Fruit fly (Drosophila melanogaster) whole organism, embryonic: Measurements from ENCODE around the gene CG1640.
A peak's percentile ranks its signal among the peaks of the same experiment; 100 is the strongest.

Experiments used
- Atf-2 ChIP-seq: fragments of 200-800 bp; sonication (Bioruptor generic); optimal IDR thresholded peaks from 2 replicates; lab custom pipeline; 2016; ENCODE audit warnings: missing biosample characterization, missing genetic modification characterization
- CG10462 ChIP-seq: fragments of 200-800 bp; sonication (Bioruptor generic); optimal IDR thresholded peaks from 2 replicates; lab custom pipeline; 2016; ENCODE audit warnings: missing biosample characterization, missing genetic modification characterization
- CG11696 ChIP-seq: fragments of 200-800 bp; sonication (Bioruptor generic); IDR thresholded peaks from 2 replicates; pipeline ENCODE4 v1.3.6; 2022; ENCODE audit warnings: missing biosample characterization, missing genetic modification characterization
- CG12219 ChIP-seq: fragments of 200-800 bp; sonication (Bioruptor generic); optimal IDR thresholded peaks from 3 replicates; lab custom pipeline; 2018; ENCODE audit warnings: missing biosample characterization, mild to moderate bottlenecking, missing genetic modification characterization
- CG12299 ChIP-seq: fragments of 200-800 bp; sonication (Bioruptor generic); optimal IDR thresholded peaks from 2 replicates; lab custom pipeline; 2018; ENCODE audit warnings: missing biosample characterization, mild to moderate bottlenecking, missing genetic modification characterization
- CG13296 ChIP-seq: fragments of 200-800 bp; sonication (Bioruptor generic); optimal IDR thresholded peaks from 3 replicates; lab custom pipeline; 2018; ENCODE audit warnings: missing biosample characterization, mild to moderate bottlenecking, missing genetic modification characterization
- CG13624 ChIP-seq: fragments of 200-800 bp; sonication (Bioruptor generic); optimal IDR thresholded peaks from 2 replicates; lab custom pipeline; 2016; ENCODE audit warnings: missing biosample characterization, missing genetic modification characterization
- CG14710 ChIP-seq: fragments of 200-800 bp; sonication (Bioruptor generic); optimal IDR thresholded peaks from 3 replicates; lab custom pipeline; 2019; ENCODE audit warnings: missing biosample characterization, mild to moderate bottlenecking, missing genetic modification characterization, moderate library complexity
- CG14965 ChIP-seq: fragments of 200-800 bp; sonication (Bioruptor generic); optimal IDR thresholded peaks from 2 replicates; lab custom pipeline; 2016; ENCODE audit warnings: missing biosample characterization, missing genetic modification characterization, borderline replicate concordance
- CG16815 ChIP-seq: fragments of 200-800 bp; sonication (Bioruptor generic); optimal IDR thresholded peaks from 3 replicates; lab custom pipeline; 2017; ENCODE audit warnings: missing biosample characterization, mild to moderate bottlenecking, missing genetic modification characterization
- CG16863 ChIP-seq: fragments of 200-800 bp; sonication (Bioruptor generic); optimal IDR thresholded peaks from 3 replicates; lab custom pipeline; 2016; ENCODE audit warnings: missing biosample characterization, missing genetic modification characterization
- CG17359 ChIP-seq: fragments of 200-800 bp; sonication (Bioruptor generic); optimal IDR thresholded peaks from 3 replicates; lab custom pipeline; 2018; ENCODE audit warnings: missing biosample characterization, mild to moderate bottlenecking, missing genetic modification characterization, moderate library complexity
- CG30020 ChIP-seq: fragments of 200-800 bp; optimal IDR thresholded peaks from 2 replicates; lab custom pipeline; 2019; ENCODE audit warnings: missing biosample characterization, mild to moderate bottlenecking, missing genetic modification characterization, moderate library complexity
- CG30403 ChIP-seq: fragments of 200-800 bp; sonication (Bioruptor generic); optimal IDR thresholded peaks from 3 replicates; lab custom pipeline; 2016; ENCODE audit warnings: missing biosample characterization, missing genetic modification characterization
- CG32532 ChIP-seq: fragments of 200-800 bp; sonication (Bioruptor generic); IDR thresholded peaks from 2 replicates; pipeline ENCODE4 v1.3.6; 2022; ENCODE audit warnings: missing biosample characterization, missing genetic modification characterization
- CG32772 ChIP-seq: fragments of 200-800 bp; sonication (Bioruptor generic); IDR thresholded peaks from 2 replicates; pipeline ENCODE4 v1.3.6; 2022; ENCODE audit warnings: missing biosample characterization, missing genetic modification characterization
- CG3407 ChIP-seq: fragments of 200-800 bp; sonication (Bioruptor generic); optimal IDR thresholded peaks from 2 replicates; lab custom pipeline; 2018; ENCODE audit warnings: missing biosample characterization, mild to moderate bottlenecking, missing genetic modification characterization
- CG6272 ChIP-seq: fragments of 200-800 bp; sonication (Bioruptor generic); IDR thresholded peaks from 2 replicates; pipeline ENCODE4 v1.3.6; 2022; ENCODE audit warnings: missing biosample characterization, missing genetic modification characterization
- CG8924 ChIP-seq: fragments of 200-800 bp; optimal IDR thresholded peaks from 3 replicates; lab custom pipeline; 2019; ENCODE audit warnings: missing biosample characterization, mild to moderate bottlenecking, missing genetic modification characterization, moderate library complexity
- CG9437 ChIP-seq: fragments of 200-800 bp; sonication (Bioruptor generic); optimal IDR thresholded peaks from 2 replicates; lab custom pipeline; 2018; ENCODE audit warnings: missing biosample characterization, mild to moderate bottlenecking, missing genetic modification characterization
- CG9932 ChIP-seq: fragments of 200-800 bp; sonication (Bioruptor generic); IDR thresholded peaks from 2 replicates; pipeline ENCODE4 v1.3.6; 2022; ENCODE audit warnings: missing biosample characterization, missing genetic modification characterization
- Dll ChIP-seq: fragments of 200-800 bp; sonication (Bioruptor generic); IDR thresholded peaks from 4 replicates; pipeline ENCODE4 v1.3.6; 2022; ENCODE audit warnings: missing biosample characterization, missing genetic modification characterization; ENCODE audit not compliant: partially characterized antibody
- Fer2 ChIP-seq: fragments of 200-800 bp; sonication (Bioruptor generic); optimal IDR thresholded peaks from 2 replicates; lab custom pipeline; 2018; ENCODE audit warnings: missing biosample characterization, mild to moderate bottlenecking, missing genetic modification characterization, moderate library complexity
- Optix ChIP-seq: fragments of 200-800 bp; sonication (Bioruptor generic); IDR thresholded peaks from 3 replicates; pipeline ENCODE4 v1.3.6; 2022; ENCODE audit warnings: missing biosample characterization, missing genetic modification characterization
- Sox100B ChIP-seq: fragments of 200-800 bp; sonication (Bioruptor generic); optimal IDR thresholded peaks from 3 replicates; lab custom pipeline; 2018; ENCODE audit warnings: missing biosample characterization, mild to moderate bottlenecking, missing genetic modification characterization
- Ssrp ChIP-seq: fragments of 200-800 bp; sonication (Bioruptor generic); optimal IDR thresholded peaks from 2 replicates; lab custom pipeline; 2018; ENCODE audit warnings: missing biosample characterization, mild to moderate bottlenecking, missing genetic modification characterization, moderate library complexity
- YL-1 ChIP-seq: fragments of 200-800 bp; sonication (Bioruptor generic); optimal IDR thresholded peaks from 3 replicates; lab custom pipeline; 2017; ENCODE audit warnings: missing biosample characterization, mild to moderate bottlenecking, missing genetic modification characterization
- crp ChIP-seq, 2 experiments: fragments of 200-800 bp; sonication (Bioruptor generic); optimal IDR thresholded peaks; 2 replicates in 1 of 2; 3 replicates in 1 of 2; lab custom pipeline; 2017; ENCODE audit warnings: missing biosample characterization in 2 of 2, missing genetic modification characterization in 2 of 2, mild to moderate bottlenecking in 1 of 2, moderate library complexity in 1 of 2
- danr ChIP-seq: fragments of 200-800 bp; sonication (Bioruptor generic); IDR thresholded peaks from 2 replicates; pipeline ENCODE4 v1.3.6; 2022; ENCODE audit warnings: missing biosample characterization, missing genetic modification characterization
- dimm ChIP-seq: fragments of 200-800 bp; sonication (Bioruptor generic); IDR thresholded peaks from 2 replicates; pipeline ENCODE4 v1.3.6; 2022; ENCODE audit warnings: missing biosample characterization, missing genetic modification characterization
- emc ChIP-seq: fragments of 200-800 bp; sonication (Bioruptor generic); optimal IDR thresholded peaks from 2 replicates; lab custom pipeline; 2016; ENCODE audit warnings: missing biosample characterization, missing genetic modification characterization
- ems ChIP-seq: fragments of 200-800 bp; sonication (Bioruptor generic); optimal IDR thresholded peaks from 3 replicates; lab custom pipeline; 2016; ENCODE audit warnings: missing biosample characterization, missing genetic modification characterization
- en ChIP-seq: fragments of 200-800 bp; sonication (Bioruptor generic); optimal IDR thresholded peaks from 2 replicates; lab custom pipeline; 2016; ENCODE audit warnings: missing biosample characterization, missing genetic modification characterization
- exex ChIP-seq: fragments of 200-800 bp; sonication (Bioruptor generic); optimal IDR thresholded peaks from 4 replicates; lab custom pipeline; 2018; ENCODE audit warnings: missing biosample characterization, mild to moderate bottlenecking, missing genetic modification characterization, moderate library complexity
- fu2 ChIP-seq: fragments of 200-800 bp; sonication (Bioruptor generic); optimal IDR thresholded peaks from 2 replicates; lab custom pipeline; 2016; ENCODE audit warnings: missing biosample characterization, missing genetic modification characterization
- grn ChIP-seq: fragments of 200-800 bp; sonication (Bioruptor generic); optimal IDR thresholded peaks from 3 replicates; lab custom pipeline; 2017; ENCODE audit warnings: missing biosample characterization, missing genetic modification characterization
- hb ChIP-seq: fragments of 200-800 bp; sonication (Bioruptor generic); IDR thresholded peaks from 3 replicates; pipeline ENCODE4 v1.3.6; 2022; ENCODE audit warnings: missing biosample characterization, missing genetic modification characterization; ENCODE audit not compliant: partially characterized antibody
- insv ChIP-seq, 2 experiments: fragments of 200-800 bp; sonication (Bioruptor generic); optimal IDR thresholded peaks; 3 replicates each; lab custom pipeline; 2016 to 2018; ENCODE audit warnings: missing biosample characterization in 2 of 2, missing genetic modification characterization in 2 of 2
- jigr1 ChIP-seq: fragments of 200-800 bp; sonication (Bioruptor generic); IDR thresholded peaks from 3 replicates; pipeline ENCODE4 v1.3.6; 2022; ENCODE audit warnings: missing biosample characterization, missing genetic modification characterization
- pfk ChIP-seq: fragments of 200-800 bp; sonication (Bioruptor generic); optimal IDR thresholded peaks from 2 replicates; lab custom pipeline; 2018; ENCODE audit warnings: missing biosample characterization, mild to moderate bottlenecking, missing genetic modification characterization, moderate library complexity
- pho ChIP-seq: fragments of 200-800 bp; sonication (Bioruptor generic); optimal IDR thresholded peaks from 2 replicates; lab custom pipeline; 2016; ENCODE audit warnings: missing biosample characterization, missing genetic modification characterization
- pros ChIP-seq: fragments of 200-800 bp; sonication (Bioruptor generic); optimal IDR thresholded peaks from 3 replicates; lab custom pipeline; 2019; ENCODE audit warnings: missing biosample characterization, mild to moderate bottlenecking, missing genetic modification characterization, moderate library complexity
- rib ChIP-seq: fragments of 200-800 bp; sonication (Bioruptor generic); IDR thresholded peaks from 2 replicates; pipeline ENCODE4 v1.3.6; 2022; ENCODE audit warnings: missing biosample characterization, missing genetic modification characterization
- row ChIP-seq: fragments of 200-800 bp; sonication (Bioruptor generic); IDR thresholded peaks from 3 replicates; pipeline ENCODE4 v1.3.6; 2022; ENCODE audit warnings: missing biosample characterization, missing genetic modification characterization
- sd ChIP-seq: fragments of 200-800 bp; sonication (Bioruptor generic); optimal IDR thresholded peaks from 3 replicates; lab custom pipeline; 2018; ENCODE audit warnings: missing biosample characterization, mild to moderate bottlenecking, missing genetic modification characterization, moderate library complexity
- sens-2 ChIP-seq: fragments of 200-800 bp; sonication (Bioruptor generic); IDR thresholded peaks from 2 replicates; pipeline ENCODE4 v1.3.6; 2022; ENCODE audit warnings: missing biosample characterization, missing genetic modification characterization
- sob ChIP-seq: fragments of 200-800 bp; sonication (Bioruptor generic); IDR thresholded peaks from 2 replicates; pipeline ENCODE4 v1.3.6; 2022; ENCODE audit warnings: missing biosample characterization, missing genetic modification characterization
- sr ChIP-seq: fragments of 200-800 bp; sonication (Bioruptor generic); IDR thresholded peaks from 3 replicates; pipeline ENCODE4 v1.3.6; 2022; ENCODE audit warnings: missing biosample characterization, missing genetic modification characterization
- ssp ChIP-seq: fragments of 200-800 bp; sonication (Bioruptor generic); IDR thresholded peaks from 2 replicates; pipeline ENCODE4 v1.3.6; 2022; ENCODE audit warnings: missing biosample characterization, missing genetic modification characterization
- stwl ChIP-seq: fragments of 200-800 bp; sonication (Bioruptor generic); optimal IDR thresholded peaks from 3 replicates; lab custom pipeline; 2018; ENCODE audit warnings: missing biosample characterization, mild to moderate bottlenecking, missing genetic modification characterization, moderate library complexity
- toy ChIP-seq: fragments of 200-800 bp; sonication (Bioruptor generic); IDR thresholded peaks from 2 replicates; pipeline ENCODE4 v1.3.6; 2022; ENCODE audit warnings: missing biosample characterization, missing genetic modification characterization

The CG1640 gene

DNA sequence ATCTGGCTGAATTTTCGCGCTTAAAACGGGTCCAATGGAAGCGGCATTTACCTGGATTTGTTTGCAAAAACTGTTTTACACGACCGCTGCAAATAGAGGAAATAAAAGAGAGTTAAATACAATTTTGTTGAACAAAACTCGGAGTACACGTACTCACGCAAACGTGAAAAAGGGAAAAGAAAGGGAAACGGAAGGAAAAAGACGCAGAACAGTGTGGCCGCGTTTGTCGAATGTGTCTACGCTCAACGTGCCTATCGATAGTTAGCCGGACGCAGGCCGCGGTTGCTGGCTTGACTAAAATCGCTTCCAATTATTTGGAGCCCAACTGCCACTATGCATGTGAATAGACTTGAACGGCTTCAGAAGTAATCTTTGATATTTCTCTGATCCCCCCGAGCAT is 33.0 kb upstream of the CG1640 start, which contains the start of gene RpS15Aa (continued):
- TF ChIP-seq crp (GFP tag; optimal IDR thresholded peaks at IDR 0.05; lab: Kevin White, UChicago) = peak in 1 of 2 experiments; percentile 42
- TF ChIP-seq CG30020 (tag; lab: Kevin White, UChicago) = no peak
- TF ChIP-seq Atf-2 (GFP tag; lab: Kevin White, UChicago) = peak; percentile 62
- peak; percentile 70 for TF ChIP-seq CG13624 (GFP tag; lab: Kevin White, UChicago)
- peak; percentile 22 for TF ChIP-seq Ssrp (tag; lab: Kevin White, UChicago)
- peak; percentile 33 for TF ChIP-seq exex (tag; lab: Kevin White, UChicago)
- TF ChIP-seq insv (GFP tag; optimal IDR thresholded peaks at IDR 0.05; lab: Kevin White, UChicago) = peak in 1 of 2 experiments; percentile 55
- peak; percentile 85 for TF ChIP-seq CG32532 (GFP tag; lab: Robert Waterston, UW)
- TF ChIP-seq emc (GFP tag; lab: Kevin White, UChicago) = peak; percentile 40
- peak; percentile 79 for TF ChIP-seq CG13296 (GFP tag; lab: Kevin White, UChicago)
- TF ChIP-seq danr = peak; percentile 45; the same call in 1 of the 2 replicates
- TF ChIP-seq grn (GFP tag; lab: Kevin White, UChicago) = peak; percentile 34
- TF ChIP-seq stwl (tag; lab: Kevin White, UChicago) = peak; percentile 26
- peak; percentile 70 for TF ChIP-seq ssp (GFP tag; lab: Robert Waterston, UW)
- TF ChIP-seq sr (GFP tag; lab: Robert Waterston, UW) = peak; percentile 83
- 0 out of 2 replicates have a peak, but pooled peaks have one; percentile 44 for TF ChIP-seq toy
- TF ChIP-seq Dll (GFP tag; lab: Robert Waterston, UW) = no peak
- TF ChIP-seq CG12219 (GFP tag; lab: Kevin White, UChicago) = peak; percentile 66
- peak; percentile 43 for TF ChIP-seq CG9437 (GFP tag; lab: Kevin White, UChicago)
- TF ChIP-seq hb = peak; percentile 51; the same call in 1 of the 3 replicates
- no peak for TF ChIP-seq pros
- TF ChIP-seq CG3407 = peak; percentile 47
- TF ChIP-seq rib (GFP tag; lab: Robert Waterston, UW) = peak; percentile 84
- peak; percentile 39 for TF ChIP-seq ems (GFP tag; lab: Kevin White, UChicago)
- peak; percentile 41 for TF ChIP-seq Sox100B (GFP tag; lab: Kevin White, UChicago)
- TF ChIP-seq Optix (GFP tag; lab: Robert Waterston, UW) = peak; percentile 69
- TF ChIP-seq CG8924 (tag; lab: Kevin White, UChicago) = peak; percentile 48
- TF ChIP-seq en (GFP tag; lab: Kevin White, UChicago) = peak; percentile 74
- TF ChIP-seq sd (tag; lab: Kevin White, UChicago) = no peak
- TF ChIP-seq fu2 (GFP tag; lab: Kevin White, UChicago) = peak; percentile 44
- TF ChIP-seq CG6272 (GFP tag; lab: Robert Waterston, UW) = peak; percentile 78
- peak; percentile 53 for TF ChIP-seq CG14965 (GFP tag; lab: Kevin White, UChicago)
- peak; percentile 37 for TF ChIP-seq CG14710 (tag; lab: Kevin White, UChicago)
- peak; percentile 65; the same call in 1 of the 2 replicates for TF ChIP-seq CG32772
- TF ChIP-seq CG12299 = peak; percentile 42
- peak; percentile 76 for TF ChIP-seq CG9932 (GFP tag; lab: Robert Waterston, UW)
- TF ChIP-seq CG11696 = no peak
- peak; percentile 66 for TF ChIP-seq CG16863 (GFP tag; lab: Kevin White, UChicago)
- peak; percentile 83 for TF ChIP-seq sob
- peak; percentile 50 for TF ChIP-seq row
- TF ChIP-seq CG30403 (GFP tag; lab: Kevin White, UChicago) = peak; percentile 44
- peak; percentile 59 for TF ChIP-seq CG17359 (tag; lab: Kevin White, UChicago)
- TF ChIP-seq Fer2 (tag; lab: Kevin White, UChicago) = peak; percentile 63
- peak; percentile 80 for TF ChIP-seq sens-2 (GFP tag; lab: Robert Waterston, UW)
- TF ChIP-seq CG16815 (GFP tag; lab: Kevin White, UChicago) = peak; percentile 50
- TF ChIP-seq CG10462 (GFP tag; lab: Kevin White, UChicago) = no peak
- TF ChIP-seq YL-1 (GFP tag; lab: Kevin White, UChicago) = peak; percentile 82
- TF ChIP-seq pho = peak; percentile 78
- TF ChIP-seq jigr1 (GFP tag; lab: Robert Waterston, UW) = 0 out of 3 replicates have a peak, but pooled peaks have one; percentile 20
- peak; percentile 68 for TF ChIP-seq pfk (GFP tag; lab: Kevin White, UChicago)
- TF ChIP-seq dimm = peak; percentile 56
